Worm (Caenorhabditis elegans) whole organism, young adult: ENCODE results near the gene srd-47.

ENCODE experiments used
- B0035.1 ChIP-seq: sonication (generic microtip); optimal IDR thresholded peaks from 2 replicates; lab custom pipeline; 2016; ENCODE audit warnings: missing genetic modification characterization, mild to moderate bottlenecking, missing compliant biosample characterization, missing genotype, missing genetic modification reagents
- B0261.1 ChIP-seq: sonication (generic microtip); optimal IDR thresholded peaks from 2 replicates; lab custom pipeline; 2016; ENCODE audit warnings: mild to moderate bottlenecking, missing genetic modification characterization, moderate library complexity, missing compliant biosample characterization
- C17E4.6 ChIP-seq: fragments of 200-800 bp; sonication (Bioruptor generic); IDR thresholded peaks from 2 replicates; pipeline ENCODE4 v1.3.6; 2022; ENCODE audit warnings: missing genetic modification reagents, missing genetic modification characterization, missing compliant biosample characterization
- F33H1.4 ChIP-seq: fragments of 200-800 bp; sonication (Bioruptor generic); IDR thresholded peaks from 2 replicates; pipeline ENCODE4 v1.3.6; 2022; ENCODE audit warnings: missing genetic modification reagents, missing genetic modification characterization, missing compliant biosample characterization
- T07F8.4 ChIP-seq: sonication (generic microtip); optimal IDR thresholded peaks from 2 replicates; lab custom pipeline; 2016; ENCODE audit warnings: mild to moderate bottlenecking, missing genetic modification characterization, moderate library complexity, missing compliant biosample characterization
- Y67H2A.10 ChIP-seq: fragments of 200-800 bp; sonication (Bioruptor generic); conservative IDR thresholded peaks from 2 replicates; pipeline ENCODE4 v1.3.6; 2022; ENCODE audit warnings: missing genetic modification reagents, missing genetic modification characterization, missing compliant biosample characterization
- Y79H2A.3 ChIP-seq: fragments of 200-800 bp; sonication (Bioruptor generic); conservative IDR thresholded peaks from 2 replicates; pipeline ENCODE4 v1.3.6; 2022; ENCODE audit warnings: missing genetic modification reagents, missing genetic modification characterization, missing compliant biosample characterization
- Y95B8A.8 ChIP-seq: fragments of 200-800 bp; sonication (Bioruptor generic); IDR thresholded peaks from 2 replicates; pipeline ENCODE4 v1.3.6; 2022; ENCODE audit warnings: missing genetic modification reagents, missing genetic modification characterization, missing compliant biosample characterization
- ZK185.1 ChIP-seq: sonication (generic microtip); optimal IDR thresholded peaks from 2 replicates; lab custom pipeline; 2016; ENCODE audit warnings: mild to moderate bottlenecking, missing genetic modification characterization, missing compliant biosample characterization; ENCODE audit not compliant: poor library complexity, severe bottlenecking
- athp-1 ChIP-seq: sonication (generic microtip); optimal IDR thresholded peaks from 2 replicates; lab custom pipeline; 2017; ENCODE audit warnings: mild to moderate bottlenecking, missing genetic modification characterization, missing compliant biosample characterization
- bed-2 ChIP-seq: fragments of 200-800 bp; sonication (Bioruptor generic); IDR thresholded peaks from 2 replicates; pipeline ENCODE4 v1.3.6; 2022; ENCODE audit warnings: missing genetic modification reagents, missing genetic modification characterization, missing compliant biosample characterization
- ceh-40 ChIP-seq: fragments of 200-800 bp; sonication (Bioruptor generic); IDR thresholded peaks from 2 replicates; pipeline ENCODE4 v1.3.6; 2022; ENCODE audit warnings: missing genetic modification characterization, missing compliant biosample characterization
- ceh-79 ChIP-seq: sonication (generic microtip); optimal IDR thresholded peaks from 2 replicates; lab custom pipeline; 2017; ENCODE audit warnings: mild to moderate bottlenecking, missing genetic modification characterization, missing compliant biosample characterization
- die-1 ChIP-seq: sonication (generic microtip); optimal IDR thresholded peaks from 2 replicates; lab custom pipeline; 2016; ENCODE audit warnings: missing genotype, mild to moderate bottlenecking, missing genetic modification characterization, missing compliant biosample characterization
- dpff-1 ChIP-seq: sonication (generic microtip); optimal IDR thresholded peaks from 2 replicates; lab custom pipeline; 2017; ENCODE audit warnings: mild to moderate bottlenecking, missing genetic modification characterization, missing compliant biosample characterization
- egl-18 ChIP-seq: fragments of 200-800 bp; sonication (Bioruptor generic); IDR thresholded peaks from 2 replicates; pipeline ENCODE4 v1.3.6; 2022; ENCODE audit warnings: missing genetic modification reagents, missing genetic modification characterization, missing compliant biosample characterization
- egrh-3 ChIP-seq: fragments of 200-800 bp; sonication (Bioruptor generic); IDR thresholded peaks from 2 replicates; pipeline ENCODE4 v1.3.6; 2022; ENCODE audit warnings: missing genetic modification reagents, missing genetic modification characterization, missing compliant biosample characterization
- hmg-1.2 ChIP-seq: fragments of 200-800 bp; sonication (Bioruptor generic); IDR thresholded peaks from 2 replicates; pipeline ENCODE4 v1.3.6; 2022; ENCODE audit warnings: missing genetic modification reagents, missing genetic modification characterization, missing compliant biosample characterization
- hmg-20 ChIP-seq: fragments of 200-800 bp; sonication (Bioruptor generic); IDR thresholded peaks from 2 replicates; pipeline ENCODE4 v1.3.6; 2022; ENCODE audit warnings: missing genetic modification reagents, missing genetic modification characterization, missing compliant biosample characterization
- lin-26 ChIP-seq: fragments of 200-800 bp; sonication (Bioruptor generic); IDR thresholded peaks from 2 replicates; pipeline ENCODE4 v1.3.6; 2022; ENCODE audit warnings: missing genetic modification reagents, missing genetic modification characterization, missing compliant biosample characterization
- madf-10 ChIP-seq: sonication (generic microtip); optimal IDR thresholded peaks from 2 replicates; lab custom pipeline; 2016; ENCODE audit warnings: mild to moderate bottlenecking, missing genetic modification characterization, missing compliant biosample characterization
- madf-6 ChIP-seq: fragments of 200-800 bp; sonication (Bioruptor generic); IDR thresholded peaks from 2 replicates; pipeline ENCODE4 v1.3.6; 2022; ENCODE audit warnings: missing genetic modification reagents, missing genetic modification characterization, missing compliant biosample characterization
- mcd-1 ChIP-seq: fragments of 200-800 bp; sonication (Bioruptor generic); IDR thresholded peaks from 2 replicates; pipeline ENCODE4 v1.3.6; 2022; ENCODE audit warnings: missing genetic modification reagents, missing genetic modification characterization, missing compliant biosample characterization
- mel-28 ChIP-seq: sonication (generic microtip); optimal IDR thresholded peaks from 2 replicates; lab custom pipeline; 2016; ENCODE audit warnings: borderline replicate concordance, mild to moderate bottlenecking, missing genetic modification characterization, missing compliant biosample characterization
- mxl-1 ChIP-seq: sonication (generic microtip); optimal IDR thresholded peaks from 2 replicates; lab custom pipeline; 2016; ENCODE audit warnings: missing genetic modification characterization, missing compliant biosample characterization
- nfyb-1 ChIP-seq: fragments of 200-800 bp; sonication (Bioruptor generic); IDR thresholded peaks from 2 replicates; pipeline ENCODE4 v1.3.6; 2022; ENCODE audit warnings: missing genetic modification reagents, missing genetic modification characterization, missing compliant biosample characterization
- nhr-27 ChIP-seq: fragments of 200-800 bp; sonication (Bioruptor generic); optimal IDR thresholded peaks from 2 replicates; lab custom pipeline; 2018; ENCODE audit warnings: mild to moderate bottlenecking, missing genetic modification characterization, moderate library complexity, missing compliant biosample characterization
- rcor-1 ChIP-seq: fragments of 200-800 bp; sonication (Bioruptor generic); IDR thresholded peaks from 2 replicates; pipeline ENCODE4 v1.3.6; 2022; ENCODE audit warnings: missing genetic modification reagents, missing genetic modification characterization, missing compliant biosample characterization
- rec-8 ChIP-seq, 2 experiments: sonication (generic microtip); optimal IDR thresholded peaks; 2 replicates each; lab custom pipeline; 2016; ENCODE audit warnings: mild to moderate bottlenecking in 2 of 2, missing genetic modification characterization in 2 of 2, missing genetic modification reagents in 2 of 2, missing genotype in 2 of 2, missing biosample characterization in 1 of 2, missing compliant biosample characterization in 1 of 2, moderate library complexity in 1 of 2
- rpc-1 ChIP-seq, 2 experiments: fragments of 150-350 bp in 1 of 2; sonication (generic microtip) in 1 of 2; optimal IDR thresholded peaks; 2 replicates each; lab custom pipeline; 2014 to 2018; ENCODE audit warnings: missing biosample characterization in 1 of 2, missing genetic modification characterization in 1 of 2, missing genetic modification reagents in 1 of 2, missing genotype in 1 of 2
- snpc-1.3 ChIP-seq: sonication (generic microtip); optimal IDR thresholded peaks from 2 replicates; lab custom pipeline; 2017; ENCODE audit warnings: missing genetic modification characterization, mild to moderate bottlenecking, missing compliant biosample characterization, antibody characterized with exemption, moderate library complexity, missing genotype, missing genetic modification reagents; ENCODE audit not compliant: insufficient read depth
- snpc-3.4 ChIP-seq: sonication (generic microtip); optimal IDR thresholded peaks from 2 replicates; lab custom pipeline; 2017; ENCODE audit warnings: missing genetic modification characterization, mild to moderate bottlenecking, missing compliant biosample characterization, antibody characterized with exemption, moderate library complexity, missing genotype, missing genetic modification reagents
- snpc-4 ChIP-seq, 5 experiments: fragments of 150-350 bp in 1 of 5; sonication (generic microtip) in 4 of 5; optimal IDR thresholded peaks; 2 replicates each; lab custom pipeline; 2014 to 2018; ENCODE audit warnings: missing genetic modification characterization in 5 of 5, missing biosample characterization in 3 of 5, antibody characterized with exemption in 2 of 5, mild to moderate bottlenecking in 2 of 5, missing compliant biosample characterization in 2 of 5, missing genotype in 2 of 5, moderate library complexity in 2 of 5, missing genetic modification reagents in 1 of 5
- sptf-2 ChIP-seq: fragments of 200-800 bp; sonication (Bioruptor generic); optimal IDR thresholded peaks from 2 replicates; lab custom pipeline; 2018; ENCODE audit warnings: mild to moderate bottlenecking, missing genetic modification characterization, missing compliant biosample characterization
- tbp1 ChIP-seq: fragments of 200-800 bp; sonication (Bioruptor generic); optimal IDR thresholded peaks from 2 replicates; lab custom pipeline; 2018; ENCODE audit warnings: mild to moderate bottlenecking, missing genetic modification characterization, missing compliant biosample characterization
- unc-62 ChIP-seq: fragments of 150-350 bp; optimal IDR thresholded peaks from 2 replicates; lab custom pipeline; 2014; ENCODE audit warnings: missing biosample characterization, missing genetic modification reagents, missing genetic modification characterization
- zfh-2 ChIP-seq: fragments of 200-800 bp; sonication (Bioruptor generic); conservative IDR thresholded peaks from 2 replicates; pipeline ENCODE4 v1.3.6; 2022; ENCODE audit warnings: missing genetic modification reagents, missing genetic modification characterization, missing compliant biosample characterization
- zim-3 ChIP-seq: sonication (generic microtip); optimal IDR thresholded peaks from 2 replicates; lab custom pipeline; 2017; ENCODE audit warnings: mild to moderate bottlenecking, missing genetic modification characterization, moderate library complexity, missing compliant biosample characterization
- ztf-18 ChIP-seq: sonication (generic microtip); optimal IDR thresholded peaks from 2 replicates; lab custom pipeline; 2016; ENCODE audit warnings: missing genotype, mild to moderate bottlenecking, missing genetic modification characterization, missing compliant biosample characterization
- ztf-25 ChIP-seq: fragments of 200-800 bp; sonication (Bioruptor generic); IDR thresholded peaks from 2 replicates; pipeline ENCODE4 v1.3.6; 2022; ENCODE audit warnings: missing genetic modification reagents, missing genetic modification characterization, missing compliant biosample characterization
- ztf-26 ChIP-seq: sonication (generic microtip); optimal IDR thresholded peaks from 2 replicates; lab custom pipeline; 2017; ENCODE audit warnings: missing genetic modification characterization, missing compliant biosample characterization
- ztf-6 ChIP-seq: fragments of 200-800 bp; sonication (Bioruptor generic); IDR thresholded peaks from 2 replicates; pipeline ENCODE4 v1.3.6; 2022; ENCODE audit warnings: missing genetic modification reagents, missing genetic modification characterization, missing compliant biosample characterization

The srd-47 gene

ce11 chrX:12331795-12332194 lies 1.6 kb upstream of the srd-47 start, which contains the start of gene srd-46 (continued):
- TF ChIP-seq madf-6 (GFP tag; lab: Robert Waterston, UW) (no peak), bed-2 (GFP tag; lab: Robert Waterston, UW) (no peak), nhr-27 (tag; lab: Kevin White, UChicago) (no peak)

ce11 chrX:12335808-12336207 lies 2.4 kb downstream of the srd-47 start, which contains the start of gene srd-48:
Gene srd-48, plus strand, starts transcription at chrX:12336108.
- TF ChIP-seq Y67H2A.10 (GFP tag; lab: Robert Waterston, UW) (no peak), hmg-1.2 (GFP tag; lab: Robert Waterston, UW) (no peak), Y95B8A.8 (GFP tag; lab: Robert Waterston, UW) (no peak), egrh-3 (no peak), Y79H2A.3 (GFP tag; lab: Robert Waterston, UW) (no peak), mel-28 (tag; lab: Kevin White, UChicago) (no peak), zfh-2 (GFP tag; lab: Robert Waterston, UW) (no peak)

DNA sequence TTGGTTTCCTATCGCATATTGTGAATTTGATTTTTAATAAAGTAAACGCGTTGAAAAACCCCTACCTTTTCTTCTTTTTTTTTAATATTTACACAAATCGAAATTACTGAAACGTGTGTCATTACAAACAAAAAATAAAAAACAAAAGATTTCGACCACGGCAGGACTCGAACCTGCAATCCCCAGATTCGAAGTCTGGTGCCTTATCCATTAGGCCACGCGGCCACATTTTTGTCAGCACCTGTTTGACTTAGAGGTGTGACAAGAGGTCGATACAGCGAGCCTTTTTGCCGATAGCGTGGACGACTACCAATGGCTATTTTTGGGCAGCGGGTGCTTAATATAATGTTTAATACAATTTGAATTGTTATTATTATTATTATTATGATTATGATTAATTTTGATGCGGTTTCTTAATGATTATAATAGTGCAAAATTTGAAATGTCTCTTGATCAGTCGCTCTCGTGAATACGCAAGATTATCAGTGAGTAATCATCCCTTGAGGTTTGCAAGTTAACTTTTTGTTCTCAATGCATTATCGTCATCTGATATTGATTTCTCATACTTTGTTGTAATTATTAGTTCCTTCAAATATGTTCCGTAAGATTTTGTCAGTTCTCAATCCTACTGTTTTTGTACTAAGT lies 4.5 kb downstream of the srd-47 start, which contains the start of gene srd-44:
srd-44 (plus strand) TSS at position 595 of the 645 bp plus-strand sequence.
- TF ChIP-seq B0035.1 (tag; lab: Kevin White, UChicago) = peak; percentile 16
- peak; percentile 60; the same call in 1 of the 2 replicates for TF ChIP-seq hmg-20
- TF ChIP-seq egrh-3 = no peak; the same call in 1 of the 2 replicates
- TF ChIP-seq sptf-2 = no peak
- peak; percentile 93 for TF ChIP-seq B0261.1
- no peak for TF ChIP-seq F33H1.4 (GFP tag; lab: Robert Waterston, UW)
- no peak for TF ChIP-seq ceh-79 (tag; lab: Kevin White, UChicago)
- peak; percentile 30 for TF ChIP-seq ztf-18 (tag; lab: Kevin White, UChicago)
- peak; percentile 95 for TF ChIP-seq tbp1 (GFP tag; lab: Kevin White, UChicago)
- peak; percentile 71 for TF ChIP-seq die-1 (tag; lab: Kevin White, UChicago)
- TF ChIP-seq rec-8 (tag; optimal IDR thresholded peaks at IDR 0.05; lab: Kevin White, UChicago) = peak; percentile 42 to 56
- peak; percentile 56 for TF ChIP-seq snpc-4 (GFP tag; optimal IDR thresholded peaks at IDR 0.05; lab: Kevin White, UChicago)
- TF ChIP-seq snpc-4 (tag; optimal IDR thresholded peaks at IDR 0.05; lab: Kevin White, UChicago) = no peak
- no peak for TF ChIP-seq madf-6 (GFP tag; lab: Robert Waterston, UW)
- TF ChIP-seq athp-1 = peak; percentile 45
- TF ChIP-seq dpff-1 (tag; lab: Kevin White, UChicago) = no peak
- TF ChIP-seq rpc-1 (optimal IDR thresholded peaks at IDR 0.05; lab: Kevin White, UChicago) = peak; percentile 72
- TF ChIP-seq rpc-1 (tag; optimal IDR thresholded peaks at IDR 0.05; lab: Kevin White, UChicago) = peak; percentile 85
- peak; percentile 40 for TF ChIP-seq snpc-3.4 (tag; lab: Kevin White, UChicago)
- TF ChIP-seq zim-3 = no peak
- TF ChIP-seq unc-62 (GFP tag; lab: Kevin White, UChicago) = no peak
- peak; percentile 63 for TF ChIP-seq ztf-26 (tag; lab: Kevin White, UChicago)
- TF ChIP-seq egl-18 (GFP tag; lab: Robert Waterston, UW) = no peak
- peak; percentile 52 for TF ChIP-seq T07F8.4 (tag; lab: Kevin White, UChicago)
- 0 out of 2 replicates have a peak, but pooled peaks have one; percentile 22 for TF ChIP-seq ztf-6 (GFP tag; lab: Robert Waterston, UW)
- TF ChIP-seq lin-26 (GFP tag; lab: Robert Waterston, UW) = peak; percentile 86
- TF ChIP-seq nfyb-1 (GFP tag; lab: Robert Waterston, UW) = 0 out of 2 replicates have a peak, but pooled peaks have one; percentile 45
- peak; percentile 83 for TF ChIP-seq ZK185.1
- 0 out of 2 replicates have a peak, but pooled peaks have one; percentile 76 for TF ChIP-seq ztf-25 (GFP tag; lab: Robert Waterston, UW)
- peak; percentile 62; the same call in 1 of the 2 replicates for TF ChIP-seq rcor-1
- TF ChIP-seq mxl-1 (tag; lab: Kevin White, UChicago) = peak; percentile 48
- TF ChIP-seq mcd-1 = no peak
- TF ChIP-seq ceh-40 (GFP tag; lab: Robert Waterston, UW) = peak; percentile 72; the same call in 1 of the 2 replicates
- TF ChIP-seq snpc-1.3 (tag; lab: Kevin White, UChicago) = peak; percentile 64
- TF ChIP-seq madf-10 (tag; lab: Kevin White, UChicago) = peak; percentile 36
- no peak for TF ChIP-seq C17E4.6 (GFP tag; lab: Robert Waterston, UW)
